Fruit fly (Drosophila melanogaster) whole organism, embryonic: Measurements from ENCODE around the gene her.

Source experiments
- B-H2 ChIP-seq: fragments of 200-800 bp; sonication (Bioruptor generic); optimal IDR thresholded peaks from 2 replicates; lab custom pipeline; 2018; ENCODE audit warnings: missing biosample characterization, mild to moderate bottlenecking, missing genetic modification characterization
- BEAF-32 ChIP-seq: fragments of 200-800 bp; sonication (Bioruptor generic); optimal IDR thresholded peaks from 3 replicates; lab custom pipeline; 2017; ENCODE audit warnings: missing biosample characterization, missing genetic modification characterization, mild to moderate bottlenecking, moderate library complexity, missing genetic modification reagents
- Bdp1 ChIP-seq: fragments of 200-800 bp; sonication (Bioruptor generic); optimal IDR thresholded peaks from 3 replicates; lab custom pipeline; 2016; ENCODE audit warnings: missing biosample characterization, missing genetic modification characterization
- CG14014 ChIP-seq: fragments of 200-800 bp; sonication (Bioruptor generic); IDR thresholded peaks from 2 replicates; pipeline ENCODE4 v1.3.6; 2022; ENCODE audit warnings: missing biosample characterization, missing genetic modification characterization
- CG14860 ChIP-seq: fragments of 200-800 bp; sonication (Bioruptor generic); IDR thresholded peaks from 3 replicates; pipeline ENCODE4 v1.3.6; 2022; ENCODE audit warnings: missing biosample characterization, missing genetic modification characterization; ENCODE audit not compliant: partially characterized antibody
- CG1603 ChIP-seq: fragments of 200-800 bp; sonication (Bioruptor generic); optimal IDR thresholded peaks from 2 replicates; lab custom pipeline; 2019; ENCODE audit warnings: missing biosample characterization, mild to moderate bottlenecking, missing genetic modification characterization, moderate library complexity
- CG2120 ChIP-seq: fragments of 200-800 bp; sonication (Bioruptor generic); optimal IDR thresholded peaks from 3 replicates; lab custom pipeline; 2016; ENCODE audit warnings: missing biosample characterization, missing genetic modification characterization
- CG30020 ChIP-seq: fragments of 200-800 bp; optimal IDR thresholded peaks from 2 replicates; lab custom pipeline; 2019; ENCODE audit warnings: missing biosample characterization, mild to moderate bottlenecking, missing genetic modification characterization, moderate library complexity
- CG30403 ChIP-seq: fragments of 200-800 bp; sonication (Bioruptor generic); optimal IDR thresholded peaks from 3 replicates; lab custom pipeline; 2016; ENCODE audit warnings: missing biosample characterization, missing genetic modification characterization
- CG33213 ChIP-seq: fragments of 200-800 bp; sonication (Bioruptor generic); optimal IDR thresholded peaks from 3 replicates; lab custom pipeline; 2016; ENCODE audit warnings: missing biosample characterization, missing genetic modification characterization
- CG4854 ChIP-seq: fragments of 200-800 bp; sonication (Bioruptor generic); optimal IDR thresholded peaks from 2 replicates; lab custom pipeline; 2016; ENCODE audit warnings: missing biosample characterization, missing genetic modification characterization, inconsistent platforms
- CG7357 ChIP-seq: fragments of 200-800 bp; sonication (Bioruptor generic); IDR thresholded peaks from 3 replicates; pipeline ENCODE4 v1.3.6; 2022; ENCODE audit warnings: missing biosample characterization, missing genetic modification characterization
- CG7786 ChIP-seq: fragments of 200-800 bp; sonication (Bioruptor generic); optimal IDR thresholded peaks from 2 replicates; lab custom pipeline; 2016; ENCODE audit warnings: missing biosample characterization, missing genetic modification characterization
- CG9437 ChIP-seq: fragments of 200-800 bp; sonication (Bioruptor generic); optimal IDR thresholded peaks from 2 replicates; lab custom pipeline; 2018; ENCODE audit warnings: missing biosample characterization, mild to moderate bottlenecking, missing genetic modification characterization
- Camta ChIP-seq: fragments of 200-800 bp; sonication (Bioruptor generic); optimal IDR thresholded peaks from 2 replicates; lab custom pipeline; 2016; ENCODE audit warnings: missing biosample characterization, missing genetic modification characterization
- CkIIα-i1 ChIP-seq: fragments of 200-800 bp; sonication (Bioruptor generic); IDR thresholded peaks from 2 replicates; pipeline ENCODE4 v1.3.6; 2022; ENCODE audit warnings: missing biosample characterization, missing genetic modification characterization
- Dad ChIP-seq: fragments of 200-800 bp; sonication (Bioruptor generic); optimal IDR thresholded peaks from 3 replicates; lab custom pipeline; 2016; ENCODE audit warnings: missing biosample characterization, missing genetic modification characterization
- Doc3 ChIP-seq: fragments of 200-800 bp; sonication (Bioruptor generic); IDR thresholded peaks from 3 replicates; pipeline ENCODE4 v1.3.6; 2022; ENCODE audit warnings: missing biosample characterization, missing genetic modification characterization; ENCODE audit not compliant: partially characterized antibody
- Dp ChIP-seq: fragments of 200-800 bp; sonication (Bioruptor generic); optimal IDR thresholded peaks from 2 replicates; lab custom pipeline; 2018; ENCODE audit warnings: missing biosample characterization, mild to moderate bottlenecking, missing genetic modification characterization, moderate library complexity
- E2f2 ChIP-seq: fragments of 200-800 bp; sonication (Bioruptor generic); IDR thresholded peaks from 2 replicates; pipeline ENCODE4 v1.3.6; 2022; ENCODE audit warnings: missing biosample characterization, missing genetic modification characterization
- Hmr ChIP-seq: fragments of 200-800 bp; sonication (Bioruptor generic); optimal IDR thresholded peaks from 3 replicates; lab custom pipeline; 2017; ENCODE audit warnings: mild to moderate bottlenecking, missing biosample characterization, missing genetic modification reagents, missing genetic modification characterization
- Jarid2 ChIP-seq: fragments of 200-800 bp; sonication (Bioruptor generic); optimal IDR thresholded peaks from 3 replicates; lab custom pipeline; 2017; ENCODE audit warnings: mild to moderate bottlenecking, missing biosample characterization, missing genetic modification reagents, missing genetic modification characterization
- Lhr ChIP-seq: fragments of 200-800 bp; sonication (Bioruptor generic); optimal IDR thresholded peaks from 3 replicates; lab custom pipeline; 2017; ENCODE audit warnings: mild to moderate bottlenecking, missing biosample characterization, missing genetic modification reagents, missing genetic modification characterization
- MBD-R2 ChIP-seq: fragments of 200-800 bp; sonication (Bioruptor generic); IDR thresholded peaks from 2 replicates; pipeline ENCODE4 v1.3.6; 2022; ENCODE audit warnings: missing biosample characterization, missing genetic modification characterization
- MESR4 ChIP-seq: fragments of 200-800 bp; sonication (Bioruptor generic); optimal IDR thresholded peaks from 2 replicates; lab custom pipeline; 2018; ENCODE audit warnings: missing biosample characterization, mild to moderate bottlenecking, missing genetic modification characterization, moderate library complexity
- Max ChIP-seq: fragments of 200-800 bp; sonication (Bioruptor generic); optimal IDR thresholded peaks from 2 replicates; lab custom pipeline; 2016; ENCODE audit warnings: missing biosample characterization, mild to moderate bottlenecking, missing genetic modification characterization
- NC2β ChIP-seq: fragments of 200-800 bp; sonication (Bioruptor generic); optimal IDR thresholded peaks from 2 replicates; lab custom pipeline; 2016; ENCODE audit warnings: missing biosample characterization, missing genetic modification characterization
- NFAT ChIP-seq: fragments of 200-800 bp; sonication (Bioruptor generic); IDR thresholded peaks from 2 replicates; pipeline ENCODE4 v1.3.6; 2022; ENCODE audit warnings: missing biosample characterization, missing genetic modification characterization
- Oli ChIP-seq: fragments of 200-800 bp; sonication (Bioruptor generic); optimal IDR thresholded peaks from 2 replicates; lab custom pipeline; 2018; ENCODE audit warnings: missing biosample characterization, mild to moderate bottlenecking, missing genetic modification characterization, moderate library complexity
- Usf ChIP-seq: fragments of 200-800 bp; sonication (Bioruptor generic); optimal IDR thresholded peaks from 2 replicates; lab custom pipeline; 2017; ENCODE audit warnings: missing genotype, missing biosample characterization, missing genetic modification characterization
- YL-1 ChIP-seq: fragments of 200-800 bp; sonication (Bioruptor generic); optimal IDR thresholded peaks from 3 replicates; lab custom pipeline; 2017; ENCODE audit warnings: missing biosample characterization, mild to moderate bottlenecking, missing genetic modification characterization
- chm ChIP-seq: fragments of 200-800 bp; sonication (Bioruptor generic); IDR thresholded peaks from 2 replicates; pipeline ENCODE4 v1.3.6; 2022; ENCODE audit warnings: missing biosample characterization, missing genetic modification characterization
- chn ChIP-seq: fragments of 200-800 bp; sonication (Bioruptor generic); optimal IDR thresholded peaks from 2 replicates; lab custom pipeline; 2016; ENCODE audit warnings: missing biosample characterization, missing genetic modification characterization
- crc ChIP-seq: fragments of 200-800 bp; sonication (Bioruptor generic); optimal IDR thresholded peaks from 2 replicates; lab custom pipeline; 2016; ENCODE audit warnings: missing biosample characterization, missing genetic modification characterization
- danr ChIP-seq: fragments of 200-800 bp; sonication (Bioruptor generic); IDR thresholded peaks from 2 replicates; pipeline ENCODE4 v1.3.6; 2022; ENCODE audit warnings: missing biosample characterization, missing genetic modification characterization
- fd3F ChIP-seq: fragments of 200-800 bp; sonication (Bioruptor generic); optimal IDR thresholded peaks from 2 replicates; lab custom pipeline; 2018; ENCODE audit warnings: missing biosample characterization, mild to moderate bottlenecking, missing genetic modification characterization, moderate library complexity
- fu2 ChIP-seq: fragments of 200-800 bp; sonication (Bioruptor generic); optimal IDR thresholded peaks from 2 replicates; lab custom pipeline; 2016; ENCODE audit warnings: missing biosample characterization, missing genetic modification characterization
- gem ChIP-seq: fragments of 200-800 bp; sonication (Bioruptor generic); optimal IDR thresholded peaks from 2 replicates; lab custom pipeline; 2019; ENCODE audit warnings: missing biosample characterization, mild to moderate bottlenecking, missing genetic modification characterization, moderate library complexity
- grau ChIP-seq: fragments of 200-800 bp; optimal IDR thresholded peaks from 3 replicates; lab custom pipeline; 2019; ENCODE audit warnings: missing biosample characterization, mild to moderate bottlenecking, missing genetic modification characterization, moderate library complexity
- sd ChIP-seq: fragments of 200-800 bp; sonication (Bioruptor generic); optimal IDR thresholded peaks from 3 replicates; lab custom pipeline; 2018; ENCODE audit warnings: missing biosample characterization, mild to moderate bottlenecking, missing genetic modification characterization, moderate library complexity
- sens ChIP-seq: fragments of 200-800 bp; sonication (Bioruptor generic); peaks from one replicate; lab custom pipeline; 2016; ENCODE audit warnings: missing biosample characterization, missing genetic modification characterization
- seq ChIP-seq: fragments of 200-800 bp; sonication (Bioruptor generic); IDR thresholded peaks from 2 replicates; pipeline ENCODE4 v1.3.6; 2022; ENCODE audit warnings: missing biosample characterization, missing genetic modification characterization
- sisA ChIP-seq: fragments of 200-800 bp; sonication (Bioruptor generic); IDR thresholded peaks from 2 replicates; pipeline ENCODE4 v1.3.6; 2022; ENCODE audit warnings: missing biosample characterization, missing genetic modification characterization
- sug ChIP-seq: fragments of 200-800 bp; optimal IDR thresholded peaks from 2 replicates; lab custom pipeline; 2019; ENCODE audit warnings: missing biosample characterization, mild to moderate bottlenecking, missing genetic modification characterization, moderate library complexity
- tio ChIP-seq: fragments of 200-800 bp; sonication (Bioruptor generic); optimal IDR thresholded peaks from 2 replicates; lab custom pipeline; 2017; ENCODE audit warnings: missing biosample characterization, missing genetic modification characterization, inconsistent platforms
- unc-4 ChIP-seq: fragments of 200-800 bp; sonication (Bioruptor generic); IDR thresholded peaks from 2 replicates; pipeline ENCODE4 v1.3.6; 2022; ENCODE audit warnings: missing biosample characterization, missing genetic modification characterization; ENCODE audit not compliant: partially characterized antibody
- unpg ChIP-seq: fragments of 200-800 bp; sonication (Bioruptor generic); optimal IDR thresholded peaks from 3 replicates; lab custom pipeline; 2018; ENCODE audit warnings: missing biosample characterization, mild to moderate bottlenecking, missing genetic modification characterization, moderate library complexity
- wor ChIP-seq: fragments of 200-800 bp; sonication (Bioruptor generic); IDR thresholded peaks from 2 replicates; pipeline ENCODE4 v1.3.6; 2022; ENCODE audit warnings: missing biosample characterization, missing genetic modification characterization
- zfh1 ChIP-seq: fragments of 200-800 bp; sonication (Bioruptor generic); IDR thresholded peaks from 3 replicates; pipeline ENCODE4 v1.3.6; 2022; ENCODE audit warnings: missing biosample characterization, missing genetic modification characterization
- zfh2 ChIP-seq: fragments of 200-800 bp; sonication (Bioruptor generic); optimal IDR thresholded peaks from 2 replicates; lab custom pipeline; 2016; ENCODE audit warnings: missing biosample characterization, missing genetic modification characterization

Gene her

dm6 chr2L:16703008-16703510 is 26.1 kb downstream of the her start:
- TF ChIP-seq chm (GFP tag; lab: Robert Waterston, UW) (peak; percentile 41; the same call in 1 of the 2 replicates), BEAF-32 (GFP tag; lab: Kevin White, UChicago) (peak; percentile 2), E2f2 (GFP tag; lab: Robert Waterston, UW) (peak; percentile 20; the same call in 1 of the 2 replicates), CG1603 (peak; percentile 48), CkIIα-i1 (no peak), CG9437 (GFP tag; lab: Kevin White, UChicago) (peak; percentile 76), CG14860 (no peak), MESR4 (GFP tag; lab: Kevin White, UChicago) (peak; percentile 29), Dp (GFP tag; lab: Kevin White, UChicago) (peak; percentile 31), Bdp1 (GFP tag; lab: Kevin White, UChicago) (no peak), B-H2 (peak; percentile 8), MBD-R2 (GFP tag; lab: Robert Waterston, UW) (peak; percentile 62), CG7357 (GFP tag; lab: Robert Waterston, UW) (no peak), CG30020 (tag; lab: Kevin White, UChicago) (peak; percentile 94), YL-1 (GFP tag; lab: Kevin White, UChicago) (peak; percentile 22)

dm6 chr2L:16703753-16704152 is 26.8 kb downstream of the her start:
- TF ChIP-seq CG2120 (GFP tag; lab: Kevin White, UChicago) (peak; percentile 77), gem (tag; lab: Kevin White, UChicago) (peak; percentile 70), sd (peak; percentile 84), danr (GFP tag; lab: Robert Waterston, UW) (no peak), fd3F (GFP tag; lab: Kevin White, UChicago) (peak; percentile 59), grau (tag; lab: Kevin White, UChicago) (peak; percentile 66), Dad (peak; percentile 40), chn (peak; percentile 11), seq (peak; percentile 41; the same call in 1 of the 2 replicates), NC2β (GFP tag; lab: Kevin White, UChicago) (peak; percentile 15), CG7786 (GFP tag; lab: Kevin White, UChicago) (peak; percentile 24), sisA (GFP tag; lab: Robert Waterston, UW) (no peak; the same call in 1 of the 2 replicates), Max (peak; percentile 36), crc (GFP tag; lab: Kevin White, UChicago) (peak; percentile 25), wor (no peak), Doc3 (GFP tag; lab: Robert Waterston, UW) (no peak), tio (GFP tag; lab: Kevin White, UChicago) (peak; percentile 49), sug (peak; percentile 44), CG30403 (GFP tag; lab: Kevin White, UChicago) (peak; percentile 62), E2f2 (GFP tag; lab: Robert Waterston, UW) (peak; percentile 83), Jarid2 (GFP tag; lab: Kevin White, UChicago) (no peak), CG1603 (peak; percentile 31), zfh1 (GFP tag; lab: Robert Waterston, UW) (peak; percentile 59; the same call in 2 of the 3 replicates), Oli (peak; percentile 55), Usf (GFP tag; lab: Kevin White, UChicago) (no peak), fu2 (GFP tag; lab: Kevin White, UChicago) (peak; percentile 30), Lhr (GFP tag; lab: Kevin White, UChicago) (no peak), CG14014 (GFP tag; lab: Robert Waterston, UW) (peak; percentile 21; the same call in 1 of the 2 replicates), CG33213 (GFP tag; lab: Kevin White, UChicago) (peak; percentile 25), unc-4 (GFP tag; lab: Robert Waterston, UW) (no peak), sens (peak; percentile 91), Camta (peak; percentile 53), zfh2 (GFP tag; lab: Kevin White, UChicago) (peak; percentile 59), unpg (GFP tag; lab: Kevin White, UChicago) (peak; percentile 64), NFAT (GFP tag; lab: Robert Waterston, UW) (no peak), Hmr (GFP tag; lab: Kevin White, UChicago) (peak; percentile 34), CG4854 (GFP tag; lab: Kevin White, UChicago) (peak; percentile 31)
